Fruit fly (Drosophila melanogaster) whole organism, prepupa: Measurements from ENCODE around the gene east.

Source experiments
- Blimp-1 ChIP-seq: fragments of 200-800 bp; sonication (Bioruptor generic); optimal IDR thresholded peaks from 3 replicates; lab custom pipeline; 2017; ENCODE audit warnings: missing biosample characterization, missing genetic modification characterization, mild to moderate bottlenecking, moderate library complexity, missing genetic modification reagents
- CG10631 ChIP-seq: fragments of 200-800 bp; sonication (Bioruptor generic); optimal IDR thresholded peaks from 2 replicates; lab custom pipeline; 2016; ENCODE audit warnings: missing biosample characterization, missing genetic modification characterization
- CG10669 ChIP-seq: fragments of 200-800 bp; sonication (Bioruptor generic); optimal IDR thresholded peaks from 3 replicates; lab custom pipeline; 2018; ENCODE audit warnings: missing biosample characterization, mild to moderate bottlenecking, missing genetic modification characterization, moderate library complexity
- CG11294 ChIP-seq: fragments of 200-800 bp; sonication (Bioruptor generic); IDR thresholded peaks from 2 replicates; pipeline ENCODE4 v1.3.6; 2022; ENCODE audit warnings: missing biosample characterization, missing genetic modification characterization
- CG11762 ChIP-seq: fragments of 200-800 bp; sonication (Bioruptor generic); optimal IDR thresholded peaks from 3 replicates; lab custom pipeline; 2016; ENCODE audit warnings: missing biosample characterization, missing genetic modification characterization; ENCODE audit not compliant: insufficient read depth
- CG11902 ChIP-seq: fragments of 200-800 bp; sonication (Bioruptor generic); optimal IDR thresholded peaks from 3 replicates; lab custom pipeline; 2016; ENCODE audit warnings: missing biosample characterization, missing genetic modification characterization
- CG15336 ChIP-seq: fragments of 200-800 bp; sonication (Bioruptor generic); IDR thresholded peaks from 2 replicates; pipeline ENCODE4 v1.3.6; 2022; ENCODE audit warnings: missing biosample characterization, missing genetic modification characterization
- CG1621 ChIP-seq: fragments of 200-800 bp; sonication (Bioruptor generic); optimal IDR thresholded peaks from 3 replicates; lab custom pipeline; 2018; ENCODE audit warnings: missing biosample characterization, mild to moderate bottlenecking, missing genetic modification characterization
- CG3032 ChIP-seq: fragments of 200-800 bp; optimal IDR thresholded peaks from 2 replicates; lab custom pipeline; 2019; ENCODE audit warnings: missing biosample characterization, mild to moderate bottlenecking, missing genetic modification characterization, moderate library complexity
- CG31627 ChIP-seq: fragments of 200-800 bp; sonication (Bioruptor generic); optimal IDR thresholded peaks from 3 replicates; lab custom pipeline; 2016; ENCODE audit warnings: missing biosample characterization, missing genetic modification characterization
- CG32006 ChIP-seq: fragments of 200-800 bp; sonication (Bioruptor generic); optimal IDR thresholded peaks from 3 replicates; lab custom pipeline; 2017; ENCODE audit warnings: missing biosample characterization, mild to moderate bottlenecking, missing genetic modification characterization
- CG3919 ChIP-seq: fragments of 200-800 bp; sonication (Bioruptor generic); optimal IDR thresholded peaks from 3 replicates; lab custom pipeline; 2016; ENCODE audit warnings: missing biosample characterization, missing genetic modification characterization
- CG4318 ChIP-seq: fragments of 200-800 bp; sonication (Bioruptor generic); optimal IDR thresholded peaks from 3 replicates; lab custom pipeline; 2017; ENCODE audit warnings: missing biosample characterization, mild to moderate bottlenecking, missing genetic modification characterization
- CG6163 ChIP-seq: fragments of 200-800 bp; sonication (Bioruptor generic); IDR thresholded peaks from 3 replicates; pipeline ENCODE4 v1.3.6; 2022; ENCODE audit warnings: missing biosample characterization, missing genetic modification characterization
- CG6792 ChIP-seq: fragments of 200-800 bp; sonication (Bioruptor generic); optimal IDR thresholded peaks from 3 replicates; lab custom pipeline; 2016; ENCODE audit warnings: missing biosample characterization, missing genetic modification characterization
- CG6808 ChIP-seq: fragments of 200-800 bp; sonication (Bioruptor generic); optimal IDR thresholded peaks from 3 replicates; lab custom pipeline; 2017; ENCODE audit warnings: missing biosample characterization, missing genetic modification characterization, mild to moderate bottlenecking, moderate library complexity, missing genetic modification reagents
- CG6854 ChIP-seq: fragments of 200-800 bp; sonication (Bioruptor generic); optimal IDR thresholded peaks from 2 replicates; lab custom pipeline; 2017; ENCODE audit warnings: missing biosample characterization, mild to moderate bottlenecking, missing genetic modification characterization
- CG7368 ChIP-seq: fragments of 200-800 bp; sonication (Bioruptor generic); optimal IDR thresholded peaks from 3 replicates; lab custom pipeline; 2016; ENCODE audit warnings: missing biosample characterization, missing genetic modification characterization
- CG8119 ChIP-seq: fragments of 200-800 bp; sonication (Bioruptor generic); IDR thresholded peaks from 3 replicates; pipeline ENCODE4 v1.3.6; 2022; ENCODE audit warnings: missing biosample characterization, missing genetic modification characterization
- CG8319 ChIP-seq: fragments of 200-800 bp; sonication (Bioruptor generic); optimal IDR thresholded peaks from 3 replicates; lab custom pipeline; 2016; ENCODE audit warnings: missing biosample characterization, missing genetic modification characterization
- CG8632 ChIP-seq: fragments of 200-800 bp; sonication (Bioruptor generic); optimal IDR thresholded peaks from 3 replicates; lab custom pipeline; 2016; ENCODE audit warnings: missing biosample characterization, missing genetic modification characterization
- CG9139 ChIP-seq: fragments of 200-800 bp; sonication (Bioruptor generic); optimal IDR thresholded peaks from 3 replicates; lab custom pipeline; 2017; ENCODE audit warnings: missing biosample characterization, mild to moderate bottlenecking, missing genetic modification characterization
- Eip75B ChIP-seq: fragments of 200-800 bp; sonication (Bioruptor generic); optimal IDR thresholded peaks from 3 replicates; lab custom pipeline; 2016; ENCODE audit warnings: missing biosample characterization, missing genetic modification characterization
- Ets21C ChIP-seq: fragments of 200-800 bp; sonication (Bioruptor generic); optimal IDR thresholded peaks from 3 replicates; lab custom pipeline; 2016; ENCODE audit warnings: missing biosample characterization, missing genetic modification characterization
- Ets96B ChIP-seq: fragments of 200-800 bp; optimal IDR thresholded peaks from 2 replicates; lab custom pipeline; 2019; ENCODE audit warnings: missing biosample characterization, mild to moderate bottlenecking, missing genetic modification characterization, moderate library complexity
- Gug ChIP-seq: fragments of 200-800 bp; sonication (Bioruptor generic); IDR thresholded peaks from 2 replicates; pipeline ENCODE4 v1.3.6; 2022; ENCODE audit warnings: missing biosample characterization, missing genetic modification characterization
- Hr38 ChIP-seq: sonication (Bioruptor generic); optimal IDR thresholded peaks from 2 replicates; lab custom pipeline; 2016; ENCODE audit warnings: missing biosample characterization, missing genetic modification characterization
- Hr39 ChIP-seq: fragments of 200-800 bp; sonication (Bioruptor generic); optimal IDR thresholded peaks from 2 replicates; lab custom pipeline; 2016; ENCODE audit warnings: missing biosample characterization, missing genetic modification characterization
- Hr4 ChIP-seq: fragments of 200-800 bp; sonication (Bioruptor generic); optimal IDR thresholded peaks from 3 replicates; lab custom pipeline; 2016; ENCODE audit warnings: missing biosample characterization, missing genetic modification characterization
- Lpt ChIP-seq: fragments of 200-800 bp; sonication (Bioruptor generic); optimal IDR thresholded peaks from 3 replicates; lab custom pipeline; 2016; ENCODE audit warnings: missing biosample characterization, missing genetic modification characterization
- OdsH ChIP-seq: fragments of 200-800 bp; sonication (Bioruptor generic); optimal IDR thresholded peaks from 3 replicates; lab custom pipeline; 2016; ENCODE audit warnings: missing biosample characterization, missing genetic modification characterization
- Smox ChIP-seq: fragments of 200-800 bp; sonication (Bioruptor generic); optimal IDR thresholded peaks from 3 replicates; lab custom pipeline; 2016; ENCODE audit warnings: missing biosample characterization, missing genetic modification characterization
- Sox102F ChIP-seq: fragments of 200-800 bp; sonication (Bioruptor generic); optimal IDR thresholded peaks from 2 replicates; lab custom pipeline; 2016; ENCODE audit warnings: missing biosample characterization, mild to moderate bottlenecking, missing genetic modification characterization
- Sox14 ChIP-seq: fragments of 200-800 bp; sonication (Bioruptor generic); optimal IDR thresholded peaks from 3 replicates; lab custom pipeline; 2016; ENCODE audit warnings: missing biosample characterization, missing genetic modification characterization
- Sox15 ChIP-seq: fragments of 200-800 bp; sonication (Bioruptor generic); optimal IDR thresholded peaks from 3 replicates; lab custom pipeline; 2016; ENCODE audit warnings: missing biosample characterization, missing genetic modification characterization
- achi ChIP-seq: fragments of 200-800 bp; sonication (Bioruptor generic); optimal IDR thresholded peaks from 3 replicates; lab custom pipeline; 2016; ENCODE audit warnings: missing biosample characterization, missing genetic modification characterization
- cyc ChIP-seq: fragments of 200-800 bp; sonication (Bioruptor generic); optimal IDR thresholded peaks from 3 replicates; lab custom pipeline; 2016; ENCODE audit warnings: missing biosample characterization, missing genetic modification characterization
- dac ChIP-seq: fragments of 200-800 bp; sonication (Bioruptor generic); optimal IDR thresholded peaks from 2 replicates; lab custom pipeline; 2017; ENCODE audit warnings: missing biosample characterization, mild to moderate bottlenecking, missing genetic modification characterization
- dsx ChIP-seq: fragments of 200-800 bp; optimal IDR thresholded peaks from 3 replicates; lab custom pipeline; 2019; ENCODE audit warnings: missing biosample characterization, mild to moderate bottlenecking, missing genetic modification characterization, moderate library complexity; ENCODE audit not compliant: poor library complexity, severe bottlenecking
- eg ChIP-seq: fragments of 200-800 bp; sonication (Bioruptor generic); IDR thresholded peaks from 3 replicates; pipeline ENCODE4 v1.3.6; 2022; ENCODE audit warnings: missing biosample characterization, missing genetic modification characterization
- esn ChIP-seq: fragments of 200-800 bp; sonication (Bioruptor generic); optimal IDR thresholded peaks from 2 replicates; lab custom pipeline; 2016; ENCODE audit warnings: missing biosample characterization, mild to moderate bottlenecking, missing genetic modification characterization, moderate library complexity
- fd59A ChIP-seq: fragments of 200-800 bp; sonication (Bioruptor generic); optimal IDR thresholded peaks from 2 replicates; lab custom pipeline; 2017; ENCODE audit warnings: missing biosample characterization, mild to moderate bottlenecking, missing genetic modification characterization, missing genetic modification reagents
- fd85E ChIP-seq: fragments of 200-800 bp; sonication (Bioruptor generic); optimal IDR thresholded peaks from 3 replicates; lab custom pipeline; 2016; ENCODE audit warnings: missing biosample characterization, missing genetic modification characterization
- fkh ChIP-seq: fragments of 200-800 bp; sonication (Bioruptor generic); optimal IDR thresholded peaks from 3 replicates; lab custom pipeline; 2017; ENCODE audit warnings: missing biosample characterization, mild to moderate bottlenecking, missing genetic modification characterization, moderate library complexity
- lz ChIP-seq: fragments of 200-800 bp; sonication (Bioruptor generic); optimal IDR thresholded peaks from 3 replicates; lab custom pipeline; 2016; ENCODE audit warnings: missing biosample characterization, missing genetic modification characterization
- net ChIP-seq: fragments of 200-800 bp; sonication (Bioruptor generic); optimal IDR thresholded peaks from 3 replicates; lab custom pipeline; 2016; ENCODE audit warnings: missing biosample characterization, missing genetic modification characterization
- pdm3 ChIP-seq: fragments of 200-800 bp; sonication (Bioruptor generic); optimal IDR thresholded peaks from 3 replicates; lab custom pipeline; 2016; ENCODE audit warnings: missing biosample characterization, missing genetic modification characterization
- salr ChIP-seq, 2 experiments: fragments of 200-800 bp; sonication (Bioruptor generic); optimal IDR thresholded peaks; 3 replicates each; lab custom pipeline; 2016 to 2018; ENCODE audit warnings: missing biosample characterization in 2 of 2, missing genetic modification characterization in 2 of 2, mild to moderate bottlenecking in 1 of 2
- svp ChIP-seq: fragments of 200-800 bp; sonication (Bioruptor generic); peaks from one replicate; lab custom pipeline; 2016; ENCODE audit warnings: missing biosample characterization, missing genetic modification characterization
- topi ChIP-seq: fragments of 200-800 bp; sonication (Bioruptor generic); optimal IDR thresholded peaks from 3 replicates; lab custom pipeline; 2016; ENCODE audit warnings: missing biosample characterization, missing genetic modification characterization
- vri ChIP-seq: fragments of 200-800 bp; sonication (Bioruptor generic); optimal IDR thresholded peaks from 3 replicates; lab custom pipeline; 2016; ENCODE audit warnings: missing biosample characterization, mild to moderate bottlenecking, missing genetic modification characterization

Gene east

dm6 chrX:1966779-1967520, 43.7 kb upstream of the east start:
- TF ChIP-seq CG6792 (GFP tag; lab: Kevin White, UChicago) (peak; percentile 11), CG15336 (GFP tag; lab: Robert Waterston, UW) (peak; percentile 78), Sox102F (GFP tag; lab: Kevin White, UChicago) (no peak), CG8119 (GFP tag; lab: Robert Waterston, UW) (peak; percentile 60; the same call in 1 of the 3 replicates), CG1621 (tag; lab: Kevin White, UChicago) (no peak), esn (GFP tag; lab: Kevin White, UChicago) (peak; percentile 0), Ets21C (GFP tag; lab: Kevin White, UChicago) (no peak), net (GFP tag; lab: Kevin White, UChicago) (no peak), fkh (no peak), CG11294 (GFP tag; lab: Robert Waterston, UW) (peak; percentile 44; the same call in 1 of the 2 replicates), Sox14 (peak; percentile 20), CG31627 (GFP tag; lab: Kevin White, UChicago) (no peak), CG7368 (no peak), salr (GFP tag; optimal IDR thresholded peaks at IDR 0.05; lab: Kevin White, UChicago) (peak in 1 of 2 experiments; percentile 3), CG6808 (no peak), Gug (GFP tag; lab: Robert Waterston, UW) (0 out of 2 replicates have a peak, but pooled peaks have one; percentile 9), CG4318 (GFP tag; lab: Kevin White, UChicago) (peak; percentile 63), dsx (no peak), CG10669 (GFP tag; lab: Kevin White, UChicago) (no peak), Hr39 (GFP tag; lab: Kevin White, UChicago) (no peak), cyc (GFP tag; lab: Kevin White, UChicago) (no peak), Smox (GFP tag; lab: Kevin White, UChicago) (no peak), CG11762 (no peak), CG8632 (GFP tag; lab: Kevin White, UChicago) (no peak), Sox15 (GFP tag; lab: Kevin White, UChicago) (no peak), Lpt (no peak), Blimp-1 (GFP tag; lab: Kevin White, UChicago) (no peak), achi (GFP tag; lab: Kevin White, UChicago) (peak; percentile 44), fd85E (no peak), CG8319 (GFP tag; lab: Kevin White, UChicago) (no peak), lz (GFP tag; lab: Kevin White, UChicago) (no peak), CG3919 (GFP tag; lab: Kevin White, UChicago) (peak; percentile 26), CG6163 (GFP tag; lab: Robert Waterston, UW) (0 out of 3 replicates have a peak, but pooled peaks have one; percentile 27), CG9139 (no peak), eg (GFP tag; lab: Robert Waterston, UW) (peak; percentile 76), dac (GFP tag; lab: Kevin White, UChicago) (peak; percentile 33), Eip75B (GFP tag; lab: Kevin White, UChicago) (no peak), Ets96B (no peak), Hr38 (GFP tag; lab: Kevin White, UChicago) (no peak), CG11902 (GFP tag; lab: Kevin White, UChicago) (peak; percentile 26), fd59A (GFP tag; lab: Kevin White, UChicago) (no peak), pdm3 (peak; percentile 22), CG32006 (GFP tag; lab: Kevin White, UChicago) (peak; percentile 79), OdsH (GFP tag; lab: Kevin White, UChicago) (peak; percentile 42), CG10631 (GFP tag; lab: Kevin White, UChicago) (peak; percentile 43), CG3032 (tag; lab: Kevin White, UChicago) (no peak), svp (GFP tag; lab: Kevin White, UChicago) (peak; percentile 63), vri (GFP tag; lab: Kevin White, UChicago) (no peak), topi (peak; percentile 13), Hr4 (GFP tag; lab: Kevin White, UChicago) (peak; percentile 67), CG6854 (no peak)
